Worm (Caenorhabditis elegans): ENCODE data around the gene F25B5.5.

F25B5.5 gene

ce11 chrIII:5938790-5939452 lies 7.0 kb downstream of the F25B5.5 start:
- TF ChIP-seq ceh-43 (GFP tag; optimal IDR thresholded peaks at IDR 0.05) (no peak), nhr-28 (tag; optimal IDR thresholded peaks at IDR 0.05) (no peak), zip-8 (tag; optimal IDR thresholded peaks at IDR 0.05) (peak; percentile 71)

- peak; percentile 76 for TF ChIP-seq nhr-237 (tag; optimal IDR thresholded peaks at IDR 0.05)
- TF ChIP-seq cnd-1 (tag; optimal IDR thresholded peaks at IDR 0.05) = no peak
- no peak for TF ChIP-seq unc-120 (tag; optimal IDR thresholded peaks at IDR 0.05; ENCODE audit: poor library complexity, severe bottlenecking)
- TF ChIP-seq M03D4.4 (tag; optimal IDR thresholded peaks at IDR 0.05) = no peak
- no peak for TF ChIP-seq nhr-2 (tag; optimal IDR thresholded peaks at IDR 0.05)
- TF ChIP-seq nhr-28 (tag; optimal IDR thresholded peaks at IDR 0.05) = no peak
- peak; percentile 45 for TF ChIP-seq blmp-1 (tag; optimal IDR thresholded peaks at IDR 0.05)
- peak; percentile 57 for TF ChIP-seq ham-2 (GFP tag; optimal IDR thresholded peaks at IDR 0.05)
- TF ChIP-seq lin-32 (GFP tag; optimal IDR thresholded peaks at IDR 0.05) = no peak
- peak; percentile 78 for TF ChIP-seq elt-1 (tag; optimal IDR thresholded peaks at IDR 0.05; ENCODE audit: borderline replicate concordance, insufficient read depth)
Measured at ce11 chrIII:5938013-5938412, 7.9 kb downstream of the F25B5.5 start.

ce11 chrIII:5936992-5937391 lies 8.9 kb downstream of the F25B5.5 start, which contains the start of gene EGAP1.1:
Gene EGAP1.1 (minus strand): TSS chrIII:5937220.
- TF ChIP-seq blmp-1 (tag; optimal IDR thresholded peaks at IDR 0.05) (no peak), sem-2 (GFP tag; optimal IDR thresholded peaks at IDR 0.05) (no peak), nhr-76 (tag; optimal IDR thresholded peaks at IDR 0.05) (no peak), zip-8 (tag; optimal IDR thresholded peaks at IDR 0.05) (no peak)

ce11 chrIII:5934138-5934658 lies 11.7 kb downstream of the F25B5.5 start:
- TF ChIP-seq zip-8 (tag; optimal IDR thresholded peaks at IDR 0.05) (peak; percentile 71), lsy-2 (tag; optimal IDR thresholded peaks at IDR 0.05) (no peak), hlh-1 (tag; optimal IDR thresholded peaks at IDR 0.05) (no peak), ces-1 (GFP tag; optimal IDR thresholded peaks at IDR 0.05) (peak; percentile 7), ztf-11 (tag; optimal IDR thresholded peaks at IDR 0.05) (no peak), nhr-2 (tag; optimal IDR thresholded peaks at IDR 0.05) (no peak), mab-5 (tag; optimal IDR thresholded peaks at IDR 0.05) (no peak)

ce11 chrIII:5932853-5933252 lies 13.1 kb downstream of the F25B5.5 start, which contains the start of gene zmp-1:
Gene zmp-1 (minus strand): TSS chrIII:5932953.
- no peak for TF ChIP-seq ham-2 (GFP tag; optimal IDR thresholded peaks at IDR 0.05)
- TF ChIP-seq nhr-237 (tag; optimal IDR thresholded peaks at IDR 0.05) = no peak
- no peak for TF ChIP-seq hlh-1 (tag; optimal IDR thresholded peaks at IDR 0.05)
- TF ChIP-seq nhr-12 (tag; optimal IDR thresholded peaks at IDR 0.05) = no peak
- no peak for TF ChIP-seq nhr-76 (tag; optimal IDR thresholded peaks at IDR 0.05)
- TF ChIP-seq ces-1 (GFP tag; optimal IDR thresholded peaks at IDR 0.05) = no peak
- no peak for TF ChIP-seq M03D4.4 (tag; optimal IDR thresholded peaks at IDR 0.05)
- no peak for TF ChIP-seq ceh-83 (GFP tag; optimal IDR thresholded peaks at IDR 0.05)
- no peak for TF ChIP-seq lsy-2 (tag; optimal IDR thresholded peaks at IDR 0.05)
- TF ChIP-seq drap-1 (GFP tag; optimal IDR thresholded peaks at IDR 0.05) = no peak
- no peak for TF ChIP-seq lin-32 (GFP tag; optimal IDR thresholded peaks at IDR 0.05)
- TF ChIP-seq elt-1 (tag; optimal IDR thresholded peaks at IDR 0.05; ENCODE audit: borderline replicate concordance, insufficient read depth) = no peak
- TF ChIP-seq ceh-39 (tag; optimal IDR thresholded peaks at IDR 0.05) = no peak
- TF ChIP-seq ceh-43 (GFP tag; optimal IDR thresholded peaks at IDR 0.05) = no peak
- no peak for TF ChIP-seq sem-2 (GFP tag; optimal IDR thresholded peaks at IDR 0.05)
- TF ChIP-seq snpc-4 (tag; optimal IDR thresholded peaks at IDR 0.05) = no peak
- TF ChIP-seq ztf-11 (tag; optimal IDR thresholded peaks at IDR 0.05) = no peak
- no peak for TF ChIP-seq blmp-1 (tag; optimal IDR thresholded peaks at IDR 0.05)
- no peak for TF ChIP-seq nhr-28 (tag; optimal IDR thresholded peaks at IDR 0.05)

- TF ChIP-seq nhr-28 (tag; optimal IDR thresholded peaks at IDR 0.05) (no peak), unc-120 (tag; optimal IDR thresholded peaks at IDR 0.05; ENCODE audit: poor library complexity, severe bottlenecking) (peak; percentile 81), unc-62 (GFP tag; optimal IDR thresholded peaks at IDR 0.05) (peak; percentile 62), hlh-1 (tag; optimal IDR thresholded peaks at IDR 0.05) (peak; percentile 97)
Measured at ce11 chrIII:5931433-5931994, 14.4 kb downstream of the F25B5.5 start, which contains the start of gene EGAP1.5. Gene EGAP1.5 (plus strand): TSS chrIII:5931721.

All from whole organism, mixed stage, embryonic.